Worm (Caenorhabditis elegans) whole organism, young adult: ENCODE results near the gene F35F10.6.

Experiments
- B0019.2 ChIP-seq: fragments of 200-800 bp; sonication (Bioruptor generic); conservative IDR thresholded peaks from 2 replicates; pipeline ENCODE4 v1.3.6; 2022; ENCODE audit warnings: missing genetic modification reagents, missing genetic modification characterization, missing compliant biosample characterization
- C06A6.2 ChIP-seq: fragments of 200-800 bp; sonication (Bioruptor generic); conservative IDR thresholded peaks from 2 replicates; pipeline ENCODE4 v1.3.6; 2022; ENCODE audit warnings: missing genetic modification characterization, missing compliant biosample characterization
- F22D6.2 ChIP-seq: sonication (generic microtip); optimal IDR thresholded peaks from 2 replicates; lab custom pipeline; 2016; ENCODE audit warnings: mild to moderate bottlenecking, missing genetic modification characterization, missing compliant biosample characterization
- F37B4.10 ChIP-seq: fragments of 200-800 bp; sonication (Bioruptor generic); IDR thresholded peaks from 2 replicates; pipeline ENCODE4 v1.3.6; 2022; ENCODE audit warnings: missing genetic modification characterization, missing compliant biosample characterization
- F49E8.2 ChIP-seq: sonication (generic microtip); optimal IDR thresholded peaks from 3 replicates; lab custom pipeline; 2017; ENCODE audit warnings: missing genetic modification characterization, mild to moderate bottlenecking, missing compliant biosample characterization, antibody characterized with exemption, moderate library complexity; ENCODE audit not compliant: insufficient read depth
- F52B5.7 ChIP-seq: sonication (generic microtip); optimal IDR thresholded peaks from 2 replicates; lab custom pipeline; 2016; ENCODE audit warnings: mild to moderate bottlenecking, missing genetic modification characterization, missing compliant biosample characterization
- T07F8.4 ChIP-seq: sonication (generic microtip); optimal IDR thresholded peaks from 2 replicates; lab custom pipeline; 2016; ENCODE audit warnings: mild to moderate bottlenecking, missing genetic modification characterization, moderate library complexity, missing compliant biosample characterization
- Y53G8AR.9 ChIP-seq: fragments of 200-800 bp; sonication (Bioruptor generic); conservative IDR thresholded peaks from 2 replicates; pipeline ENCODE4 v1.3.6; 2022; ENCODE audit warnings: missing genetic modification reagents, missing genetic modification characterization, missing compliant biosample characterization
- Y56A3A.18 ChIP-seq: fragments of 200-800 bp; sonication (Bioruptor generic); IDR thresholded peaks from 2 replicates; pipeline ENCODE4 v1.3.6; 2022; ENCODE audit warnings: missing genetic modification reagents, missing genetic modification characterization, missing compliant biosample characterization
- ama-1 ChIP-seq, 3 experiments: fragments of 150-350 bp in 1 of 3; sonication (generic microtip) in 2 of 3; optimal IDR thresholded peaks; 2 replicates each; lab custom pipeline; 2014 to 2018; ENCODE audit warnings: missing biosample characterization in 2 of 3, missing genetic modification characterization in 2 of 3, missing genetic modification reagents in 2 of 3
- aptf-3 ChIP-seq: fragments of 200-800 bp; sonication (Bioruptor generic); IDR thresholded peaks from 2 replicates; pipeline ENCODE4 v1.3.6; 2022; ENCODE audit warnings: missing genetic modification characterization, missing compliant biosample characterization
- attf-3 ChIP-seq: fragments of 200-800 bp; sonication (Bioruptor generic); conservative IDR thresholded peaks from 2 replicates; pipeline ENCODE4 v1.3.6; 2022; ENCODE audit warnings: missing genetic modification reagents, missing genetic modification characterization, missing compliant biosample characterization
- attf-6 ChIP-seq: fragments of 200-800 bp; sonication (Bioruptor generic); IDR thresholded peaks from 2 replicates; pipeline ENCODE4 v1.3.6; 2022; ENCODE audit warnings: missing genetic modification reagents, missing genetic modification characterization, missing compliant biosample characterization
- bed-1 ChIP-seq: fragments of 200-800 bp; sonication (Bioruptor generic); IDR thresholded peaks from 2 replicates; pipeline ENCODE4 v1.3.6; 2022; ENCODE audit warnings: missing genetic modification reagents, missing genetic modification characterization, missing compliant biosample characterization
- bed-2 ChIP-seq: fragments of 200-800 bp; sonication (Bioruptor generic); IDR thresholded peaks from 2 replicates; pipeline ENCODE4 v1.3.6; 2022; ENCODE audit warnings: missing genetic modification reagents, missing genetic modification characterization, missing compliant biosample characterization
- cebp-2 ChIP-seq: fragments of 200-800 bp; sonication (Bioruptor generic); IDR thresholded peaks from 2 replicates; pipeline ENCODE4 v1.3.6; 2022; ENCODE audit warnings: missing genetic modification characterization, missing compliant biosample characterization
- ceh-100 ChIP-seq: fragments of 200-800 bp; sonication (Bioruptor generic); IDR thresholded peaks from 2 replicates; pipeline ENCODE4 v1.3.6; 2022; ENCODE audit warnings: missing genetic modification reagents, missing genetic modification characterization, missing compliant biosample characterization
- ceh-27 ChIP-seq: fragments of 200-800 bp; sonication (Bioruptor generic); optimal IDR thresholded peaks from 2 replicates; lab custom pipeline; 2018; ENCODE audit warnings: mild to moderate bottlenecking, missing genetic modification characterization, moderate library complexity, missing compliant biosample characterization
- ceh-40 ChIP-seq: fragments of 200-800 bp; sonication (Bioruptor generic); IDR thresholded peaks from 2 replicates; pipeline ENCODE4 v1.3.6; 2022; ENCODE audit warnings: missing genetic modification characterization, missing compliant biosample characterization
- ceh-58 ChIP-seq: fragments of 200-800 bp; sonication (Bioruptor generic); IDR thresholded peaks from 2 replicates; pipeline ENCODE4 v1.3.6; 2022; ENCODE audit warnings: missing genetic modification characterization, missing compliant biosample characterization
- chd-7 ChIP-seq: sonication (generic microtip); optimal IDR thresholded peaks from 2 replicates; lab custom pipeline; 2016; ENCODE audit warnings: mild to moderate bottlenecking, missing genetic modification characterization, moderate library complexity, missing compliant biosample characterization
- dox-1 ChIP-seq: fragments of 200-800 bp; sonication (Bioruptor generic); IDR thresholded peaks from 2 replicates; pipeline ENCODE4 v1.3.6; 2022; ENCODE audit warnings: missing genetic modification reagents, missing genetic modification characterization, missing compliant biosample characterization
- dpff-1 ChIP-seq: sonication (generic microtip); optimal IDR thresholded peaks from 2 replicates; lab custom pipeline; 2017; ENCODE audit warnings: mild to moderate bottlenecking, missing genetic modification characterization, missing compliant biosample characterization
- dpl-1 ChIP-seq: fragments of 150-350 bp; optimal IDR thresholded peaks from 2 replicates; lab custom pipeline; 2014; ENCODE audit warnings: missing biosample characterization, missing genetic modification reagents, missing genetic modification characterization
- egl-18 ChIP-seq: fragments of 200-800 bp; sonication (Bioruptor generic); IDR thresholded peaks from 2 replicates; pipeline ENCODE4 v1.3.6; 2022; ENCODE audit warnings: missing genetic modification reagents, missing genetic modification characterization, missing compliant biosample characterization
- egl-44 ChIP-seq: fragments of 200-800 bp; sonication (Bioruptor generic); IDR thresholded peaks from 2 replicates; pipeline ENCODE4 v1.3.6; 2022; ENCODE audit warnings: missing genetic modification reagents, missing genetic modification characterization, missing compliant biosample characterization
- hlh-26 ChIP-seq: fragments of 200-800 bp; sonication (Bioruptor generic); conservative IDR thresholded peaks from 2 replicates; pipeline ENCODE4 v1.3.6; 2022; ENCODE audit warnings: missing genetic modification reagents, missing genetic modification characterization, missing compliant biosample characterization
- hmg-1.2 ChIP-seq: fragments of 200-800 bp; sonication (Bioruptor generic); IDR thresholded peaks from 2 replicates; pipeline ENCODE4 v1.3.6; 2022; ENCODE audit warnings: missing genetic modification reagents, missing genetic modification characterization, missing compliant biosample characterization
- let-526 ChIP-seq: fragments of 200-800 bp; sonication (Bioruptor generic); IDR thresholded peaks from 2 replicates; pipeline ENCODE4 v1.3.6; 2022; ENCODE audit warnings: missing genetic modification reagents, missing genetic modification characterization, missing compliant biosample characterization
- let-607 ChIP-seq, 2 experiments: fragments of 200-800 bp in 1 of 2; sonication (Bioruptor generic) in 1 of 2; sonication (generic microtip) in 1 of 2; optimal IDR thresholded peaks; 2 replicates each; lab custom pipeline; 2016 to 2018; ENCODE audit warnings: mild to moderate bottlenecking in 2 of 2, missing compliant biosample characterization in 2 of 2, missing genetic modification characterization in 2 of 2, moderate library complexity in 2 of 2, missing genotype in 1 of 2
- lin-26 ChIP-seq: fragments of 200-800 bp; sonication (Bioruptor generic); IDR thresholded peaks from 2 replicates; pipeline ENCODE4 v1.3.6; 2022; ENCODE audit warnings: missing genetic modification reagents, missing genetic modification characterization, missing compliant biosample characterization
- lin-40 ChIP-seq: sonication (generic microtip); optimal IDR thresholded peaks from 2 replicates; lab custom pipeline; 2016; ENCODE audit warnings: missing genetic modification characterization, mild to moderate bottlenecking, missing compliant biosample characterization, missing genotype, missing genetic modification reagents
- mes-4 ChIP-seq: sonication (generic microtip); optimal IDR thresholded peaks from 2 replicates; lab custom pipeline; 2016; ENCODE audit warnings: missing genotype, missing genetic modification characterization, missing compliant biosample characterization
- mxl-1 ChIP-seq: sonication (generic microtip); optimal IDR thresholded peaks from 2 replicates; lab custom pipeline; 2016; ENCODE audit warnings: missing genetic modification characterization, missing compliant biosample characterization
- nfya-1 ChIP-seq: sonication (generic microtip); optimal IDR thresholded peaks from 2 replicates; lab custom pipeline; 2017; ENCODE audit warnings: antibody characterized with exemption, missing compliant biosample characterization, missing genetic modification characterization, borderline replicate concordance; ENCODE audit not compliant: insufficient read depth
- nfyb-1 ChIP-seq: fragments of 200-800 bp; sonication (Bioruptor generic); IDR thresholded peaks from 2 replicates; pipeline ENCODE4 v1.3.6; 2022; ENCODE audit warnings: missing genetic modification reagents, missing genetic modification characterization, missing compliant biosample characterization
- nhr-27 ChIP-seq: fragments of 200-800 bp; sonication (Bioruptor generic); optimal IDR thresholded peaks from 2 replicates; lab custom pipeline; 2018; ENCODE audit warnings: mild to moderate bottlenecking, missing genetic modification characterization, moderate library complexity, missing compliant biosample characterization
- nhr-80 ChIP-seq: sonication (generic microtip); optimal IDR thresholded peaks from 2 replicates; lab custom pipeline; 2016; ENCODE audit warnings: missing genetic modification characterization, missing compliant biosample characterization
- rcor-1 ChIP-seq: fragments of 200-800 bp; sonication (Bioruptor generic); IDR thresholded peaks from 2 replicates; pipeline ENCODE4 v1.3.6; 2022; ENCODE audit warnings: missing genetic modification reagents, missing genetic modification characterization, missing compliant biosample characterization
- rec-8 ChIP-seq, 2 experiments: sonication (generic microtip); optimal IDR thresholded peaks; 2 replicates each; lab custom pipeline; 2016; ENCODE audit warnings: mild to moderate bottlenecking in 2 of 2, missing genetic modification characterization in 2 of 2, missing genetic modification reagents in 2 of 2, missing genotype in 2 of 2, missing biosample characterization in 1 of 2, missing compliant biosample characterization in 1 of 2, moderate library complexity in 1 of 2
- rpc-1 ChIP-seq, 2 experiments: fragments of 150-350 bp in 1 of 2; sonication (generic microtip) in 1 of 2; optimal IDR thresholded peaks; 2 replicates each; lab custom pipeline; 2014 to 2018; ENCODE audit warnings: missing biosample characterization in 1 of 2, missing genetic modification characterization in 1 of 2, missing genetic modification reagents in 1 of 2, missing genotype in 1 of 2
- sdz-38 ChIP-seq: sonication (generic microtip); optimal IDR thresholded peaks from 2 replicates; lab custom pipeline; 2016; ENCODE audit warnings: missing genotype, missing genetic modification characterization, missing compliant biosample characterization
- sea-2 ChIP-seq: fragments of 200-800 bp; sonication (Bioruptor generic); IDR thresholded peaks from 2 replicates; pipeline ENCODE4 v1.3.6; 2022; ENCODE audit warnings: missing genetic modification characterization, missing compliant biosample characterization
- somi-1 ChIP-seq: fragments of 200-800 bp; sonication (Bioruptor generic); optimal IDR thresholded peaks from 2 replicates; lab custom pipeline; 2018; ENCODE audit warnings: mild to moderate bottlenecking, missing genetic modification characterization, missing compliant biosample characterization
- tbp1 ChIP-seq: fragments of 200-800 bp; sonication (Bioruptor generic); optimal IDR thresholded peaks from 2 replicates; lab custom pipeline; 2018; ENCODE audit warnings: mild to moderate bottlenecking, missing genetic modification characterization, missing compliant biosample characterization
- ztf-25 ChIP-seq: fragments of 200-800 bp; sonication (Bioruptor generic); IDR thresholded peaks from 2 replicates; pipeline ENCODE4 v1.3.6; 2022; ENCODE audit warnings: missing genetic modification reagents, missing genetic modification characterization, missing compliant biosample characterization
- ztf-26 ChIP-seq: sonication (generic microtip); optimal IDR thresholded peaks from 2 replicates; lab custom pipeline; 2017; ENCODE audit warnings: missing genetic modification characterization, missing compliant biosample characterization

The F35F10.6 gene

ce11 chrV:3315308-3315707, 26.1 kb upstream of the F35F10.6 start, which contains the start of gene arrd-19 (continued):
- no peak for TF ChIP-seq attf-6 (GFP tag; lab: Robert Waterston, UW)
- no peak for TF ChIP-seq sea-2
- TF ChIP-seq bed-2 (GFP tag; lab: Robert Waterston, UW), result no peak
- no peak for TF ChIP-seq somi-1
- TF ChIP-seq F52B5.7 (tag; lab: Kevin White, UChicago), result no peak
- no peak for TF ChIP-seq rec-8 (tag; optimal IDR thresholded peaks at IDR 0.05; lab: Kevin White, UChicago)
- no peak for TF ChIP-seq nfya-1 (tag; lab: Kevin White, UChicago)
- TF ChIP-seq ceh-27 (GFP tag; lab: Kevin White, UChicago), result peak; percentile 63
- TF ChIP-seq ceh-40 (GFP tag; lab: Robert Waterston, UW), result no peak
- no peak for TF ChIP-seq hlh-26 (GFP tag; lab: Robert Waterston, UW)
- peak; percentile 48; the same call in 1 of the 2 replicates for TF ChIP-seq ceh-100
- no peak for TF ChIP-seq dpl-1 (GFP tag; lab: Kevin White, UChicago)
- TF ChIP-seq chd-7, result peak; percentile 8
- no peak for TF ChIP-seq dpff-1 (tag; lab: Kevin White, UChicago)
- TF ChIP-seq, all 124 proteins: peak for 25

- TF ChIP-seq egl-18 (no peak), hlh-26 (GFP tag; lab: Robert Waterston, UW) (no peak), mes-4 (tag; lab: Kevin White, UChicago) (no peak), egl-44 (GFP tag; lab: Robert Waterston, UW) (no peak), lin-40 (tag; lab: Kevin White, UChicago) (no peak), C06A6.2 (GFP tag; lab: Robert Waterston, UW) (no peak), nfyb-1 (peak; percentile 72; the same call in 1 of the 2 replicates), dox-1 (GFP tag; lab: Robert Waterston, UW) (peak; percentile 86), ztf-25 (GFP tag; lab: Robert Waterston, UW) (no peak), lin-26 (GFP tag; lab: Robert Waterston, UW) (no peak), Y56A3A.18 (GFP tag; lab: Robert Waterston, UW) (no peak), bed-1 (GFP tag; lab: Robert Waterston, UW) (no peak), ceh-58 (GFP tag; lab: Robert Waterston, UW) (no peak), hmg-1.2 (GFP tag; lab: Robert Waterston, UW) (peak; percentile 74; the same call in 1 of the 2 replicates), F49E8.2 (no peak), mxl-1 (no peak), T07F8.4 (no peak), ama-1 (optimal IDR thresholded peaks at IDR 0.05; lab: Kevin White, UChicago) (no peak), ama-1 (GFP tag; optimal IDR thresholded peaks at IDR 0.05; lab: Kevin White, UChicago) (no peak), B0019.2 (GFP tag; lab: Robert Waterston, UW) (no peak), let-607 (tag; optimal IDR thresholded peaks at IDR 0.05; lab: Kevin White, UChicago) (no peak), F37B4.10 (GFP tag; lab: Robert Waterston, UW) (no peak), let-526 (GFP tag; lab: Robert Waterston, UW) (no peak), tbp1 (GFP tag; lab: Kevin White, UChicago) (no peak), aptf-3 (GFP tag; lab: Robert Waterston, UW) (no peak), nhr-80 (tag; lab: Kevin White, UChicago) (peak; percentile 56), rpc-1 (optimal IDR thresholded peaks at IDR 0.05; lab: Kevin White, UChicago) (no peak), rpc-1 (tag; optimal IDR thresholded peaks at IDR 0.05; lab: Kevin White, UChicago) (no peak), Y53G8AR.9 (GFP tag; lab: Robert Waterston, UW) (no peak), rcor-1 (GFP tag; lab: Robert Waterston, UW) (peak; percentile 66), cebp-2 (GFP tag; lab: Robert Waterston, UW) (no peak), attf-3 (GFP tag; lab: Robert Waterston, UW) (no peak), ztf-26 (no peak), F22D6.2 (tag; lab: Kevin White, UChicago) (no peak), nhr-27 (no peak), sdz-38 (tag; lab: Kevin White, UChicago) (no peak)
These were observed 23.0 kb upstream of the F35F10.6 start, which contains the start of gene arrd-18 for ce11 chrV:3312067-3312666. arrd-18 (minus strand) TSS chrV:3312117.
